Fruit fly (Drosophila melanogaster): Measurements from ENCODE around the gene bard.

- TF ChIP-seq CG13204 (GFP tag; optimal IDR thresholded peaks at IDR 0.05) (no peak), CG10348 (GFP tag; IDR thresholded peaks at IDR 0.05) (no peak), Pif1B (GFP tag; optimal IDR thresholded peaks at IDR 0.05) (no peak), EcR (GFP tag; optimal IDR thresholded peaks at IDR 0.05) (no peak), D1 (tag; optimal IDR thresholded peaks at IDR 0.05) (no peak), CG34367 (tag; optimal IDR thresholded peaks at IDR 0.05) (no peak), CG15710 (tag; optimal IDR thresholded peaks at IDR 0.05) (no peak), CG32121 (GFP tag; IDR thresholded peaks at IDR 0.05) (no peak), CG8159 (tag; optimal IDR thresholded peaks at IDR 0.05) (no peak), Snoo (tag; optimal IDR thresholded peaks at IDR 0.05) (no peak)
Measured at dm6 chr3R:18050585-18050984, 30.3 kb upstream of the bard start.

Data from whole organism, pupa.